Fruit fly (Drosophila melanogaster) whole organism, prepupa: ENCODE results near the gene CG6066.

ENCODE experiments used
- Blimp-1 ChIP-seq: fragments of 200-800 bp; sonication (Bioruptor generic); optimal IDR thresholded peaks from 3 replicates; lab custom pipeline; 2017; ENCODE audit warnings: missing biosample characterization, missing genetic modification characterization, mild to moderate bottlenecking, moderate library complexity, missing genetic modification reagents
- CG10631 ChIP-seq: fragments of 200-800 bp; sonication (Bioruptor generic); optimal IDR thresholded peaks from 2 replicates; lab custom pipeline; 2016; ENCODE audit warnings: missing biosample characterization, missing genetic modification characterization
- CG10669 ChIP-seq: fragments of 200-800 bp; sonication (Bioruptor generic); optimal IDR thresholded peaks from 3 replicates; lab custom pipeline; 2018; ENCODE audit warnings: missing biosample characterization, mild to moderate bottlenecking, missing genetic modification characterization, moderate library complexity
- CG11294 ChIP-seq: fragments of 200-800 bp; sonication (Bioruptor generic); IDR thresholded peaks from 2 replicates; pipeline ENCODE4 v1.3.6; 2022; ENCODE audit warnings: missing biosample characterization, missing genetic modification characterization
- CG11762 ChIP-seq: fragments of 200-800 bp; sonication (Bioruptor generic); optimal IDR thresholded peaks from 3 replicates; lab custom pipeline; 2016; ENCODE audit warnings: missing biosample characterization, missing genetic modification characterization; ENCODE audit not compliant: insufficient read depth
- CG15336 ChIP-seq: fragments of 200-800 bp; sonication (Bioruptor generic); IDR thresholded peaks from 2 replicates; pipeline ENCODE4 v1.3.6; 2022; ENCODE audit warnings: missing biosample characterization, missing genetic modification characterization
- CG16779 ChIP-seq: fragments of 200-800 bp; sonication (Bioruptor generic); optimal IDR thresholded peaks from 3 replicates; lab custom pipeline; 2017; ENCODE audit warnings: missing biosample characterization, mild to moderate bottlenecking, missing genetic modification characterization
- CG3032 ChIP-seq: fragments of 200-800 bp; optimal IDR thresholded peaks from 2 replicates; lab custom pipeline; 2019; ENCODE audit warnings: missing biosample characterization, mild to moderate bottlenecking, missing genetic modification characterization, moderate library complexity
- CG31627 ChIP-seq: fragments of 200-800 bp; sonication (Bioruptor generic); optimal IDR thresholded peaks from 3 replicates; lab custom pipeline; 2016; ENCODE audit warnings: missing biosample characterization, missing genetic modification characterization
- CG32006 ChIP-seq: fragments of 200-800 bp; sonication (Bioruptor generic); optimal IDR thresholded peaks from 3 replicates; lab custom pipeline; 2017; ENCODE audit warnings: missing biosample characterization, mild to moderate bottlenecking, missing genetic modification characterization
- CG34406 ChIP-seq: fragments of 200-800 bp; sonication (Bioruptor generic); optimal IDR thresholded peaks from 3 replicates; lab custom pipeline; 2016; ENCODE audit warnings: missing biosample characterization, missing genetic modification characterization
- CG6163 ChIP-seq: fragments of 200-800 bp; sonication (Bioruptor generic); IDR thresholded peaks from 3 replicates; pipeline ENCODE4 v1.3.6; 2022; ENCODE audit warnings: missing biosample characterization, missing genetic modification characterization
- CG6276 ChIP-seq: fragments of 200-800 bp; sonication (Bioruptor generic); optimal IDR thresholded peaks from 2 replicates; lab custom pipeline; 2017; ENCODE audit warnings: missing biosample characterization, mild to moderate bottlenecking, missing genetic modification characterization
- CG7368 ChIP-seq: fragments of 200-800 bp; sonication (Bioruptor generic); optimal IDR thresholded peaks from 3 replicates; lab custom pipeline; 2016; ENCODE audit warnings: missing biosample characterization, missing genetic modification characterization
- CG8119 ChIP-seq: fragments of 200-800 bp; sonication (Bioruptor generic); IDR thresholded peaks from 3 replicates; pipeline ENCODE4 v1.3.6; 2022; ENCODE audit warnings: missing biosample characterization, missing genetic modification characterization
- CG8319 ChIP-seq: fragments of 200-800 bp; sonication (Bioruptor generic); optimal IDR thresholded peaks from 3 replicates; lab custom pipeline; 2016; ENCODE audit warnings: missing biosample characterization, missing genetic modification characterization
- CG8632 ChIP-seq: fragments of 200-800 bp; sonication (Bioruptor generic); optimal IDR thresholded peaks from 3 replicates; lab custom pipeline; 2016; ENCODE audit warnings: missing biosample characterization, missing genetic modification characterization
- Eip75B ChIP-seq: fragments of 200-800 bp; sonication (Bioruptor generic); optimal IDR thresholded peaks from 3 replicates; lab custom pipeline; 2016; ENCODE audit warnings: missing biosample characterization, missing genetic modification characterization
- Ets21C ChIP-seq: fragments of 200-800 bp; sonication (Bioruptor generic); optimal IDR thresholded peaks from 3 replicates; lab custom pipeline; 2016; ENCODE audit warnings: missing biosample characterization, missing genetic modification characterization
- Ets96B ChIP-seq: fragments of 200-800 bp; optimal IDR thresholded peaks from 2 replicates; lab custom pipeline; 2019; ENCODE audit warnings: missing biosample characterization, mild to moderate bottlenecking, missing genetic modification characterization, moderate library complexity
- Gug ChIP-seq: fragments of 200-800 bp; sonication (Bioruptor generic); IDR thresholded peaks from 2 replicates; pipeline ENCODE4 v1.3.6; 2022; ENCODE audit warnings: missing biosample characterization, missing genetic modification characterization
- Hr38 ChIP-seq: sonication (Bioruptor generic); optimal IDR thresholded peaks from 2 replicates; lab custom pipeline; 2016; ENCODE audit warnings: missing biosample characterization, missing genetic modification characterization
- Hr39 ChIP-seq: fragments of 200-800 bp; sonication (Bioruptor generic); optimal IDR thresholded peaks from 2 replicates; lab custom pipeline; 2016; ENCODE audit warnings: missing biosample characterization, missing genetic modification characterization
- Hr4 ChIP-seq: fragments of 200-800 bp; sonication (Bioruptor generic); optimal IDR thresholded peaks from 3 replicates; lab custom pipeline; 2016; ENCODE audit warnings: missing biosample characterization, missing genetic modification characterization
- Lpt ChIP-seq: fragments of 200-800 bp; sonication (Bioruptor generic); optimal IDR thresholded peaks from 3 replicates; lab custom pipeline; 2016; ENCODE audit warnings: missing biosample characterization, missing genetic modification characterization
- Met ChIP-seq: fragments of 200-800 bp; sonication (Bioruptor generic); optimal IDR thresholded peaks from 3 replicates; lab custom pipeline; 2016; ENCODE audit warnings: missing biosample characterization, missing genetic modification characterization
- OdsH ChIP-seq: fragments of 200-800 bp; sonication (Bioruptor generic); optimal IDR thresholded peaks from 3 replicates; lab custom pipeline; 2016; ENCODE audit warnings: missing biosample characterization, missing genetic modification characterization
- Smox ChIP-seq: fragments of 200-800 bp; sonication (Bioruptor generic); optimal IDR thresholded peaks from 3 replicates; lab custom pipeline; 2016; ENCODE audit warnings: missing biosample characterization, missing genetic modification characterization
- Sox102F ChIP-seq: fragments of 200-800 bp; sonication (Bioruptor generic); optimal IDR thresholded peaks from 2 replicates; lab custom pipeline; 2016; ENCODE audit warnings: missing biosample characterization, mild to moderate bottlenecking, missing genetic modification characterization
- Sox14 ChIP-seq: fragments of 200-800 bp; sonication (Bioruptor generic); optimal IDR thresholded peaks from 3 replicates; lab custom pipeline; 2016; ENCODE audit warnings: missing biosample characterization, missing genetic modification characterization
- Sox15 ChIP-seq: fragments of 200-800 bp; sonication (Bioruptor generic); optimal IDR thresholded peaks from 3 replicates; lab custom pipeline; 2016; ENCODE audit warnings: missing biosample characterization, missing genetic modification characterization
- acj6 ChIP-seq: fragments of 200-800 bp; sonication (Bioruptor generic); optimal IDR thresholded peaks from 3 replicates; lab custom pipeline; 2016; ENCODE audit warnings: missing biosample characterization, missing genetic modification characterization
- cyc ChIP-seq: fragments of 200-800 bp; sonication (Bioruptor generic); optimal IDR thresholded peaks from 3 replicates; lab custom pipeline; 2016; ENCODE audit warnings: missing biosample characterization, missing genetic modification characterization
- dac ChIP-seq: fragments of 200-800 bp; sonication (Bioruptor generic); optimal IDR thresholded peaks from 2 replicates; lab custom pipeline; 2017; ENCODE audit warnings: missing biosample characterization, mild to moderate bottlenecking, missing genetic modification characterization
- dsx ChIP-seq: fragments of 200-800 bp; optimal IDR thresholded peaks from 3 replicates; lab custom pipeline; 2019; ENCODE audit warnings: missing biosample characterization, mild to moderate bottlenecking, missing genetic modification characterization, moderate library complexity; ENCODE audit not compliant: poor library complexity, severe bottlenecking
- eg ChIP-seq: fragments of 200-800 bp; sonication (Bioruptor generic); IDR thresholded peaks from 3 replicates; pipeline ENCODE4 v1.3.6; 2022; ENCODE audit warnings: missing biosample characterization, missing genetic modification characterization
- fd59A ChIP-seq: fragments of 200-800 bp; sonication (Bioruptor generic); optimal IDR thresholded peaks from 2 replicates; lab custom pipeline; 2017; ENCODE audit warnings: missing biosample characterization, mild to moderate bottlenecking, missing genetic modification characterization, missing genetic modification reagents
- fd85E ChIP-seq: fragments of 200-800 bp; sonication (Bioruptor generic); optimal IDR thresholded peaks from 3 replicates; lab custom pipeline; 2016; ENCODE audit warnings: missing biosample characterization, missing genetic modification characterization
- fkh ChIP-seq: fragments of 200-800 bp; sonication (Bioruptor generic); optimal IDR thresholded peaks from 3 replicates; lab custom pipeline; 2017; ENCODE audit warnings: missing biosample characterization, mild to moderate bottlenecking, missing genetic modification characterization, moderate library complexity
- lz ChIP-seq: fragments of 200-800 bp; sonication (Bioruptor generic); optimal IDR thresholded peaks from 3 replicates; lab custom pipeline; 2016; ENCODE audit warnings: missing biosample characterization, missing genetic modification characterization
- net ChIP-seq: fragments of 200-800 bp; sonication (Bioruptor generic); optimal IDR thresholded peaks from 3 replicates; lab custom pipeline; 2016; ENCODE audit warnings: missing biosample characterization, missing genetic modification characterization
- pdm3 ChIP-seq: fragments of 200-800 bp; sonication (Bioruptor generic); optimal IDR thresholded peaks from 3 replicates; lab custom pipeline; 2016; ENCODE audit warnings: missing biosample characterization, missing genetic modification characterization
- salr ChIP-seq, 2 experiments: fragments of 200-800 bp; sonication (Bioruptor generic); optimal IDR thresholded peaks; 3 replicates each; lab custom pipeline; 2016 to 2018; ENCODE audit warnings: missing biosample characterization in 2 of 2, missing genetic modification characterization in 2 of 2, mild to moderate bottlenecking in 1 of 2
- spab ChIP-seq: fragments of 200-800 bp; sonication (Bioruptor generic); optimal IDR thresholded peaks from 2 replicates; lab custom pipeline; 2017; ENCODE audit warnings: missing biosample characterization, mild to moderate bottlenecking, missing genetic modification characterization, missing genetic modification reagents
- svp ChIP-seq: fragments of 200-800 bp; sonication (Bioruptor generic); peaks from one replicate; lab custom pipeline; 2016; ENCODE audit warnings: missing biosample characterization, missing genetic modification characterization
- topi ChIP-seq: fragments of 200-800 bp; sonication (Bioruptor generic); optimal IDR thresholded peaks from 3 replicates; lab custom pipeline; 2016; ENCODE audit warnings: missing biosample characterization, missing genetic modification characterization
- vri ChIP-seq: fragments of 200-800 bp; sonication (Bioruptor generic); optimal IDR thresholded peaks from 3 replicates; lab custom pipeline; 2016; ENCODE audit warnings: missing biosample characterization, mild to moderate bottlenecking, missing genetic modification characterization

The CG6066 gene

DNA sequence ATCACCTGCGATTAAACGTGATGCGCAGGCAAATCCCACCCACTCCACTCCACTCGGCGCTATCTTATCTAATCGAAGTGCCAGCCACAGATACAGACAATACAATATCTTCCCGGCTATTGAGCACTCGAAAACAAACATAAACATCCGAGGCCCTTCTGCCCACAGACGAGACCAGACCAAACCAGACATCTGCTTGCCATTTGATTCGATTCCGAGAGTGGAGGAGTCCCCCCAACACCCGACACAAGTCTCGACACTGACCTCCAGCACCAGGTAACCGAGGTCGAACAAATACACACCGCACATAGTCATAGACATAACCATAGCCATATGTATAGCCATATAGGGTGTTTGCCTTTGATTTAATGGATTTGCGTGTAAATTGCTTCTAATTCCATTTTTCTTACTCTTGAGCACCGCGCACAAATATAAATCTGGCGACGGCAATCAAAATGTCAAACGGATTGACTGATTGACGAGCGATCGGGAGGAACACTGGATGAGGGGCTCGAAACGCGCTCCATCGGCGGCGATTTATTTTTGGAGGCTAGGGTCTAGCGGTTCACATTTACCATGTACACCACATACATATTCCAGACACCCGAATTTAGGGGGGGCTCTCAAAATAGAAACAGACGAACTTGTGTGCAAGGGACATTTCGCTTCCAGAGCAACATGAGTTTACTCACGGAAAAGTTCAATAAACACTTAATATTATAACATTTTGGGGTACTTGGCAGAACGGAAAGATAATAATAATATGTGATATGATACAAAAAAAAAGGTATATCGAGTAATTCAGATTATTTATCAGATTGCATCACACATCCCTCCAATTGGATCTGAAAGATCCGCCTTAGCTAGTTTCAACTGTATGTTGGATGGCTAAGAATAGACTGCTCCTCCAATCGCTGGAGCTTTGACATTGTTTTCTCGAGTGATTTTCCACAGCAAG lies 32.6 kb upstream of the CG6066 start:
- TF ChIP-seq Sox102F (GFP tag; lab: Kevin White, UChicago) = no peak
- TF ChIP-seq spab (GFP tag; lab: Kevin White, UChicago) = no peak
- TF ChIP-seq lz = no peak
- peak; percentile 61 for TF ChIP-seq fkh (GFP tag; lab: Kevin White, UChicago)
- TF ChIP-seq Gug = no peak

DNA sequence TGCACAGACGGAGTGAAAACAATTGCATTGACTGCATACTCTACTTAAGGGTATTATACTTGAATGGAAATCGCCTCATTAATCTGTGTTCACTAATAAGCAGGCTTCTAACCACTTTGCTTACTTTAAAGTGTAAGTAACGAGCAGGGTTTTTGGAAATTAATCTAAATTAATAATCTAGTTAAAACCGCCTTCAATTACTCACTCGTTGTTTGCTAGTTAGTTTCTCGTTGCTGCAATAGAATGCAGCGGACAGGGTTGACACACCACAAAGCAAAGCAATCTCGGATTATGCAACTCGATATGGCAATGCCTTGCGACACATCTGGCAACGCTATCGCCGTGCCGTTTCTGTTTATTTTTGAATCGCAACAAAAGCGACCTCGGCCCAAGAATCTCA lies 23.5 kb upstream of the CG6066 start:
- TF ChIP-seq OdsH (GFP tag; lab: Kevin White, UChicago) (peak; percentile 57), CG6163 (peak; percentile 38; the same call in 1 of the 3 replicates), vri (GFP tag; lab: Kevin White, UChicago) (peak; percentile 49), Smox (GFP tag; lab: Kevin White, UChicago) (peak; percentile 68), CG8319 (peak; percentile 60), salr (GFP tag; optimal IDR thresholded peaks at IDR 0.05; lab: Kevin White, UChicago) (peak in 1 of 2 experiments; percentile 45), Hr39 (GFP tag; lab: Kevin White, UChicago) (peak; percentile 69), svp (GFP tag; lab: Kevin White, UChicago) (peak; percentile 88), Hr4 (peak; percentile 54), topi (GFP tag; lab: Kevin White, UChicago) (peak; percentile 80), CG7368 (GFP tag; lab: Kevin White, UChicago) (peak; percentile 51), CG3032 (tag; lab: Kevin White, UChicago) (peak; percentile 45), Gug (no peak), CG34406 (peak; percentile 72), pdm3 (GFP tag; lab: Kevin White, UChicago) (peak; percentile 68), cyc (GFP tag; lab: Kevin White, UChicago) (peak; percentile 69), CG10669 (peak; percentile 68), Sox14 (peak; percentile 85), CG15336 (GFP tag; lab: Robert Waterston, UW) (peak; percentile 52; the same call in 1 of the 2 replicates), dsx (GFP tag; lab: Kevin White, UChicago) (peak; percentile 14), fd85E (GFP tag; lab: Kevin White, UChicago) (no peak), dac (GFP tag; lab: Kevin White, UChicago) (no peak), Lpt (GFP tag; lab: Kevin White, UChicago) (no peak), Hr38 (GFP tag; lab: Kevin White, UChicago) (no peak), CG31627 (GFP tag; lab: Kevin White, UChicago) (peak; percentile 78), Eip75B (GFP tag; lab: Kevin White, UChicago) (peak; percentile 75), CG10631 (peak; percentile 37), Ets21C (GFP tag; lab: Kevin White, UChicago) (peak; percentile 65), spab (GFP tag; lab: Kevin White, UChicago) (peak; percentile 26), CG16779 (tag; lab: Kevin White, UChicago) (peak; percentile 3), CG32006 (GFP tag; lab: Kevin White, UChicago) (peak; percentile 74), fkh (GFP tag; lab: Kevin White, UChicago) (no peak), Ets96B (peak; percentile 39), eg (peak; percentile 32; the same call in 1 of the 3 replicates), CG11762 (GFP tag; lab: Kevin White, UChicago) (peak; percentile 41), CG11294 (no peak), Sox15 (GFP tag; lab: Kevin White, UChicago) (peak; percentile 82), CG8119 (no peak), Blimp-1 (GFP tag; lab: Kevin White, UChicago) (peak; percentile 48), Sox102F (GFP tag; lab: Kevin White, UChicago) (peak; percentile 66), acj6 (GFP tag; lab: Kevin White, UChicago) (peak; percentile 62), CG8632 (GFP tag; lab: Kevin White, UChicago) (peak; percentile 60), Met (GFP tag; lab: Kevin White, UChicago) (peak; percentile 69), CG6276 (peak; percentile 26), fd59A (GFP tag; lab: Kevin White, UChicago) (peak; percentile 13), net (peak; percentile 38)
